Worm (Caenorhabditis elegans): ENCODE data around the gene K09A11.1.

The K09A11.1 gene

ce11 chrX:13264550-13264949 is 2.3 kb downstream of the K09A11.1 start (continued):
- TF ChIP-seq ztf-25 (GFP tag; IDR thresholded peaks at IDR 0.05) (peak; percentile 80; the same call in 1 of the 2 replicates), efl-1 (GFP tag; optimal IDR thresholded peaks at IDR 0.05) (no peak), tlf-1 (GFP tag; optimal IDR thresholded peaks at IDR 0.05) (no peak), hlh-12 (tag; optimal IDR thresholded peaks at IDR 0.05) (peak; percentile 41), ztf-26 (tag; optimal IDR thresholded peaks at IDR 0.05) (no peak), T26A5.8 (tag; optimal IDR thresholded peaks at IDR 0.05) (peak; percentile 50), Y95B8A.8 (GFP tag; IDR thresholded peaks at IDR 0.05) (0 out of 2 replicates have a peak, but pooled peaks have one; percentile 9), egl-18 (GFP tag; IDR thresholded peaks at IDR 0.05) (no peak), akir-1 (GFP tag; optimal IDR thresholded peaks at IDR 0.05) (no peak), lir-1 (GFP tag; conservative IDR thresholded peaks at IDR 0.05) (peak; percentile 63; the same call in 1 of the 2 replicates), unc-130 (GFP tag; optimal IDR thresholded peaks at IDR 0.05) (peak; percentile 30), sdz-38 (tag; optimal IDR thresholded peaks at IDR 0.05) (no peak), F23B12.7 (tag; optimal IDR thresholded peaks at IDR 0.05; ENCODE audit: insufficient read depth) (peak; percentile 72), xnd-1 (tag; optimal IDR thresholded peaks at IDR 0.05) (no peak), B0261.1 (tag; optimal IDR thresholded peaks at IDR 0.05) (peak; percentile 97), B0035.1 (tag; optimal IDR thresholded peaks at IDR 0.05) (peak; percentile 53), F57A8.1 (GFP tag; optimal IDR thresholded peaks at IDR 0.05) (peak; percentile 41), mes-4 (tag; optimal IDR thresholded peaks at IDR 0.05) (peak; percentile 67), F39B2.1 (GFP tag; IDR thresholded peaks at IDR 0.05) (0 out of 2 replicates have a peak, but pooled peaks have one; percentile 54), attf-3 (GFP tag; conservative IDR thresholded peaks at IDR 0.05) (peak; percentile 54; the same call in 1 of the 2 replicates), him-1 (tag; optimal IDR thresholded peaks at IDR 0.05) (peak; percentile 88), ztf-6 (GFP tag; IDR thresholded peaks at IDR 0.05) (no peak), F49E8.2 (tag; optimal IDR thresholded peaks at IDR 0.05; ENCODE audit: insufficient read depth) (no peak), dpff-1 (tag; optimal IDR thresholded peaks at IDR 0.05) (no peak), F33H1.4 (GFP tag; IDR thresholded peaks at IDR 0.05) (no peak), atf-7 (tag; optimal IDR thresholded peaks at IDR 0.05) (peak; percentile 55), repo-1 (tag; optimal IDR thresholded peaks at IDR 0.05) (peak; percentile 48), rcor-1 (GFP tag; IDR thresholded peaks at IDR 0.05) (peak; percentile 85), ets-4 (GFP tag; optimal IDR thresholded peaks at IDR 0.05) (no peak), ceh-27 (GFP tag; optimal IDR thresholded peaks at IDR 0.05) (peak; percentile 45), let-607 (tag; optimal IDR thresholded peaks at IDR 0.05) (peak; percentile 0 to 52), Y53G8AR.9 (GFP tag; conservative IDR thresholded peaks at IDR 0.05) (0 out of 2 replicates have a peak, but pooled peaks have one; percentile 38), fkh-3 (tag; optimal IDR thresholded peaks at IDR 0.05) (peak; percentile 62), ztf-28 (GFP tag; IDR thresholded peaks at IDR 0.05) (peak; percentile 78; the same call in 1 of the 2 replicates), snpc-4 (GFP tag; optimal IDR thresholded peaks at IDR 0.05) (no peak), snpc-4 (tag; optimal IDR thresholded peaks at IDR 0.05) (peak in 3 of 4 experiments; percentile 49 to 71 (median 71)), ztf-3 (GFP tag; optimal IDR thresholded peaks at IDR 0.05) (no peak), C17E4.6 (GFP tag; IDR thresholded peaks at IDR 0.05) (no peak), rec-8 (tag; optimal IDR thresholded peaks at IDR 0.05) (peak; percentile 44 to 68), attf-5 (GFP tag; optimal IDR thresholded peaks at IDR 0.05) (no peak), mel-28 (tag; optimal IDR thresholded peaks at IDR 0.05; ENCODE audit: borderline replicate concordance) (no peak), attf-6 (GFP tag; IDR thresholded peaks at IDR 0.05) (no peak), nhr-90 (tag; optimal IDR thresholded peaks at IDR 0.05) (peak; percentile 84), hsf-1 (GFP tag; IDR thresholded peaks at IDR 0.05) (no peak), T07F8.4 (tag; optimal IDR thresholded peaks at IDR 0.05) (peak; percentile 42), die-1 (tag; optimal IDR thresholded peaks at IDR 0.05) (peak; percentile 89), nhr-80 (tag; optimal IDR thresholded peaks at IDR 0.05) (peak; percentile 34), lin-26 (GFP tag; IDR thresholded peaks at IDR 0.05) (peak; percentile 92)

All from whole organism, young adult.